Worm (Caenorhabditis elegans): ENCODE data around the gene nlp-47.
"Not testable (repeated sequence)": the region's sequence is repeated elsewhere in the genome, so short reads cannot be mapped to it uniquely, and the experiment has no call there.

Gene nlp-47

DNA sequence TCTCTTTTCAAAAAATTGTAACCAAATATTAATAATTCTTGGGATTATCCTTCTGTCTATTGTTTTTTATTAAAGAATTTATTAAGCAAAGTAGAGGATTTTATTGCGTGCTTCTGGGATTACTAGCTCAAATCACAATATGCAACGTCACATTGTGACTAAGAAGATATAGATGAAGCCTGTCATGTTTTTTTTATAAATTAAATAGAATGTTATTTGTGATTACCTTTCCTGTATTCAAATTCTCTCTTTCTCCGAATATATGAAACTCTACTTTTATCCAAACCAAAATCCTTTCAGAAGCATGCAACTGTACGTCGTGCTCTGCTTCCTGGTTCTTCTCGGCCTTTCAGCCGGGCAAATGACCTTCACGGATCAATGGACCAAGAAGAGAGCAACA, at the start of gene nlp-47:
TSS of gene nlp-47 (plus strand) at position 301 of the 400 bp plus-strand sequence.
- TF ChIP-seq unc-62 (GFP tag; optimal IDR thresholded peaks at IDR 0.05) = no peak

DNA sequence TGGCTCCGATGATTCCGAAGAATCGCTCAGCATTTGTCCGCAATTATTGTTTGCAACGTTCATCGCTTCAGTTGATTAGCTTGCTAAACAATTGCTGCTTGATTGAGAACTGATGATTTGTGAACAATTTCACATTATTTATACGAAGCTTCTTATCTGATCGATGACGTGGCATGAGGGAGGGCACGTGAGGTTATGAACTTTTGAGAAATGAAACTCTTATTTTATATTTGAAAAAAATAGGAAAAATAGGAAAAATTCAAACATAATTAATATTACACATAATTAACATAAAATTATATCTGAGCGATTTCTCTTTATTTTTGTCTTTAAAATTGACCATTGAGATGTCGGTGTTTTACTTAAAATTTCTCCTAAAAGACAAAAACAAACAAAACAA, 36.0 kb upstream of the nlp-47 start, which contains the start of gene F36H12.10:
TSS of gene F36H12.10 (minus strand) at position 101 of the 400 bp plus-strand sequence.
- TF ChIP-seq unc-62 (GFP tag; optimal IDR thresholded peaks at IDR 0.05) = not testable (repeated sequence)

DNA sequence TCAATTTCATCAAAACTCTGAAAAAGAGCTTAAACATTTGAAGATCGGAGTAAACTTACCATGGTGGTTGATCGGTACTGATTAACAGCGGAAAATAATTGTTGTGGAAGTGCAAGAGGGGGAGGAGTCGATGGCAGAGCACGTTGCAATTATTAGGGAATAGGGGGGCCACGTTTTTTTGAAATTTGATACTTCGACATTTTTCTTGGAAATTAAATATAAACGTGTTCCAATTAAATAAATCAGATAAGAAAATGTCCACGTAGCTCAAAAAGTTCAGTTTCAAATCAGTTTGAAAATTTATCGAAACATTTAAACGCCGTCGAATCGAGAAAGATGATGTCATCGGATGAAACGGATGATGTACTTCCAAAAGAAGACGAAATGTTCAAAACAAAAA, 33.9 kb upstream of the nlp-47 start, which contains the start of gene F36H12.9:
TSS of gene F36H12.9 (plus strand) at position 301 of the 400 bp plus-strand sequence.
- not testable (repeated sequence) for TF ChIP-seq unc-62 (GFP tag; optimal IDR thresholded peaks at IDR 0.05)

DNA sequence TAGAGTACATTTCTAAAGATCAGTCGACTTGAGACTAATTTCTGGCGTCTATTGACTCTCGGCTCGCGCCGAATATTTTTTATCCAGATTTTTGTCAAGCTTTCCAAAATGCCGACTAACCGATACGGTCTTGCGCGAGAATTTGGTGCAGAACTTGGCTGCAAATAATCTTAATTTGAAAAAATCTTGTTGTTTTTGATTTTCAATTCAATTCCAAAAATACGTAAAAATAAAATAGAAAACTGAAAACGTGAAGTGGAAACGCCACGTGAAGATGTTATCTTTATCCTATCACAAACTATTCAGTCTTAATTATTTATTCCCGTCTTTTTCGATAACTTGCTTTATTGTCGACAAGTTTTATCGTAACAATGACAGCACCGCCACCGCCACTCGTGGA, 32.3 kb upstream of the nlp-47 start, which contains the start of gene ttbk-2.1:
TSS of gene ttbk-2.1 (plus strand) at position 301 of the 400 bp plus-strand sequence.
- TF ChIP-seq unc-62 (GFP tag; optimal IDR thresholded peaks at IDR 0.05) = not testable (repeated sequence)

DNA sequence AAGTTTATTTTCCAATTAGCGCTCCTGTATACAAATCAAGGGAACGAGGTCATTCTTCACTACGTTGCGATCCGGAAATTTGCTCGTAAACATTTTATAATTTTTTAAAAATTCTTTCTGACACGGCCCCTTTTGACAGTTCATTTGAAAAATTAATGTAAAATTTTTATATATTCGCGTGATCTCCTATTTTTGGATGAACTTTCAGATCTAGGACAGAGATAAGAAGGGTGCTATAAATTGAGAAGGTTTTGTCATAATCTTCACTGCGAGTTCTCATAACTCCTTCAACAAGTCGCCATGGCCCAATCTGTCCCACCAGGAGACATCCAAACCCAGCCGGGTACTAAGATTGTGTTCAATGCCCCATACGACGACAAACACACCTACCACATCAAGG, 30.4 kb upstream of the nlp-47 start, which contains the start of gene msp-19:
TSS of gene msp-19 (plus strand) at position 301 of the 400 bp plus-strand sequence.
- TF ChIP-seq unc-62 (GFP tag; optimal IDR thresholded peaks at IDR 0.05) = not testable (repeated sequence)

DNA sequence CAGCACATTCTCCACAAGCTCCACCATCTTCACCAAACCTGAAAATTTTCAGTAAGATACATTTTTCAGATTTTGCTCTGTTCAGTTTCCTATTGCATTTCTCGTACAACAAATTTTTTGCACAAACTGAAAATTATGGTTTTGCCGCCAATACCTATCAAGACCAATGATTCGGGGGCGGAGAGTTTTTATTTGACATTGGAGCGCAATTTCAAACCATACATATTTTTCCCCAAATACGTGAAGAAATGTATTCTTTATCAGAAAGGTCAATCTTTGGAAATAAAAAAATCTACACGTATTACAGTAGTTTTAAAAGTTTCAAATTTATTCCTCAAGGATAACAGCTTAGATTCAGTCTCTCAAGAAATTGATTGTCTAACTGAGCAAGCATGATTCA, 24.2 kb upstream of the nlp-47 start, which contains the start of gene F36H12.5:
TSS of gene F36H12.5 (plus strand) at position 301 of the 400 bp plus-strand sequence.
- TF ChIP-seq unc-62 (GFP tag; optimal IDR thresholded peaks at IDR 0.05) = no peak

DNA sequence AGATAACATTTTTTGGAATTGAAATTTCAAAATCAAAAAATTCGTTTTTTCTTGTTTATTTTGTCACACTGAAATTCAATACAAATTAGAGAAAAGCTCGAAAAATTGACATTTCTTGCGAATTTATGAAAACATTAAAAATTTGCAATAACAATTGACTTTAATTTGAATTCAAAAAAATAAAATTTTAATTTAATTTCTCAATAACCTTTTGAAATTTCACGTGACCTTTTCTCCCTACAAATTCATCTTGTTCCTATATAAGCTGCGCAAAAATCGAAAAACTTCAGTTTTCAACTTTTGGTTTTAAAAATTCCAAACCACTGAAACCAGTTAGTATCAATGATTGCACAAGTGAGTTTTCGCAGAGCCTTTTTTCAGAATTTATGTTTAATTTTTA, 21.8 kb upstream of the nlp-47 start, which contains the start of gene F36H12.4:
TSS of gene F36H12.4 (plus strand) at position 301 of the 400 bp plus-strand sequence.
- TF ChIP-seq unc-62 (GFP tag; optimal IDR thresholded peaks at IDR 0.05) = no peak

DNA sequence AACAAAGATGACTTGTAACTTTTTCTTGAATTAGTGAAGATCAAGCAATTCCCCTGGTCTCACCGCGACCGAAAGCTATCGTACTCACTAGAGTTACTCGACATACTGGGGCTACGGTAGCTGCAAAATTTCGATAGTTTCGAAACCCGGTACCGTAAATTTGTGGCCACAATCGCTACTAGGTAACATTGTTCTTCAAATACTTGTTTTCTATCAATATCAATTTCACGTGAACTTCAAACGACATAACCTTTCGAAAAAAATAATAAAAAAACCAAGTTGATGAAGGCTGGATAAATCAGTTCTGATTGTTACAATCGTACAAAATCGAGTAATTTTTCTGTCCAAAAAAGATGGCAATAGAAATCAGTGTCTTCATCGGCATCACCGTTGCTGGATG, 18.1 kb upstream of the nlp-47 start, which contains the start of gene F36H12.3:
TSS of gene F36H12.3 (plus strand) at position 301 of the 400 bp plus-strand sequence.
- TF ChIP-seq unc-62 (GFP tag; optimal IDR thresholded peaks at IDR 0.05) = no peak

DNA sequence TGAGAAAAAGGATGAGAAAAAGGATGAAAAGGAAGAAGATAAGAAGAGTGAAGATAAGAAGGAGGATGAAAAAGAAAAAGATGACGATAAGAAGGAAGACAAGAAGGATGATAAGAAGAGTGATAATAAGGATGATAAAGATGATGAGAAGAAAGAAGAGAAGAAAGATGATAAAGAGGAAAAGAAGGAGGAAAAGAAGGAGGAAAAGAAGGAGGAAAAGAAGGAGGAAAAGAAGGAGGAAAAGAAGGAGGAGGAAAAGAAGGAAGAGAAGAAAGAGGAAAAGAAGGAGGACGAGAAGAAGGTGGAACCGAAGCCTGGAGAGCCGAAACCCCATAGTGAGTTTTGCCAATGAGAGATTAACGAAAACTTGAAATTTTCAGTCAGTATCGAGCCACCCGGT, 17.3 kb upstream of the nlp-47 start:
- no peak for TF ChIP-seq unc-62 (GFP tag; optimal IDR thresholded peaks at IDR 0.05)

DNA sequence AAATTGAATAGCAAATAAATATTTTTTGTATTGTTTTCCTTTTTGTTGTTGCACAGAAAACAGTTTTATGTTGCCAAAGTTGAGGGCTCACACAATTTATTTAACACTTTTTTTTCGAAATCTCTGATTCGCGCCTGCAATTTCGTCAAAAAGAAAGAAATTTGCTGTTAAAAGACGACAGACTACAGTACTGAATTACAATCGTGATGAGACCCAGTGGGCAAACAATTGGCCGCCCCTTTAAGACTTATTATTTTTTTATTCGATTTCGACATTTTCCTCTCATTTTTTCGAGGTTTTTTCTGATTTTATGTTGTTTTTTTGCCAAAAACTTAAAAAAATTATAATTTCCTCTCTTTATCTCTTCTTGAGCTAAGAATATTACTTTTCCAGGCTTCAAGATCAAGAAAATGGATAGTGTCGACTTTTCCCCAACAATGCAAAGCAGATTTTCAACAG, 16.5 kb upstream of the nlp-47 start, which contains the start of gene slfl-4:
TSS of gene slfl-4 (plus strand) at position 409 of the 459 bp plus-strand sequence.
- TF ChIP-seq unc-62 (GFP tag; optimal IDR thresholded peaks at IDR 0.05) = no peak

DNA sequence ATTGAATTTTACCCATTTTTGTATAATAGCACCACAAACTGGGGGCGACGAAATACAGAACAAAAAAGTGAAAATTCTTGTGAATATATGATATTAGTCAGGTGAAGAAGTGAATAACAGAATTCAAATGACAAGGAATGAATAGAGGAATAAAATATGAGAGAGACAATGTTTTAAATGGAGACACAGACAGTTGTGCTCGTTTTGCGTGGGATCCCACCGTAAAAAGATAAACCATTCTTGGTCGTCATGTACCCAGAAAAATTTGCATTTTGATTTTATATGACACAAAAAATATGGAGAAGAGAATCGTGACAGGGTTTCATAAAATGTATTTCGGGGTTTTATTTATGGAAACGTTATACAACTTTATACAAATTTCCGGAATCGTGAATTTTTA, 12.9 kb upstream of the nlp-47 start, which contains the start of gene F36H12.17:
TSS of gene F36H12.17 (minus strand) at position 101 of the 400 bp plus-strand sequence.
- TF ChIP-seq unc-62 (GFP tag; optimal IDR thresholded peaks at IDR 0.05) = no peak

DNA sequence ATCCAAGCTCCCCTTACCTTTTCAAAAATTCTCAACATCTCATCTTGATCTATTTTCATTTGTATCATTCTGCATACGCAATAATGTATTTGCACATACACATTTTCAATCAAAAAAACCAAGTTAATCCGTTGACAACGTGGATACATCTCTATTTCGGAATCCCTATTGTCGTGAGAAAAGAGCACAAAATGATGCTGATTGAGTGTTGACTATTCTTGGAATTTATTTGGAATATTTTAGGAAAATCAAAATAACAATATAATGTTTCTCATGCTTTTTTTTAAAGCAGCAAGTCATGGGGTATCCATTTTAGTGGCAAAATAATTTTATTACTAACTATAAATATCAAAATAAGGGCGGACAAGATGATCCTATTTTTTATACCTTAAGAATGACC, 9.2 kb upstream of the nlp-47 start:
- TF ChIP-seq unc-62 (GFP tag; optimal IDR thresholded peaks at IDR 0.05) = no peak

DNA sequence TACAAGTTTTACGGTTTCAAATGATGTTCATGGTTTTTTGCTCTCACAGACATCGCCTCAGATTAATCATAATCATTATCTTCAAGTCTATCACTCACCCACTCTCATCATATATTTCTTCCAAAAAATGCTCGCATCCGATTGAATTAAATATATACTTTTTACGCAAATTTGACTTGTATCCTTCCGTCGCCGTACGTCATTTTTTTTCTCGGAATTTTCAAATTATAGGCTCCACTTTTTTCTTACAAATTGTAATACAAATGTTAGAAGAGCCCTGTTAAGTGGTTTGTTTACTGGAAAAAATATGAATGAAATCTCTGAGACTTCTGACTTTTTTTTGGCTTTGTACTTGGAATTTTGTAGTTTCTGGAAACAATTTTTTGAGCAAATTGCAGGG, 3.5 kb upstream of the nlp-47 start:
- no peak for TF ChIP-seq unc-62 (GFP tag; optimal IDR thresholded peaks at IDR 0.05)

DNA sequence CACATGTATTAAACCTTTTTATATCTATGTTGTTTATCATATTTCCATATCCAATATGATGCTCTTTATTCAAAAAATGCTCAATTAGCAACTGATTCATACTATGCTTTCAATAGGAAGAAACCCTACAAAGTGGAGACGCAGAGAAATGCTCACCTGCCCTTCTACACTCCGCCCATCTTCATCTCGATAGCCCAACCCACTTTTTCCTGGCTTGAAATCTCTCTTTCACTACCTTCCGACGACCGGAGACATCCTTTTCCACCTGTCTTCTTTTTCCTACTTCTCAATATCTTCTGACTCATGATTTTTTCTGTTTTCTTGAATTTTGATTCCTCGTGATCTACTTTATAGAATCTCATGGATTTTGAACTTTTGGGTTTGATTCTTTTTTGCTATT, 1.7 kb upstream of the nlp-47 start:
- no peak for TF ChIP-seq unc-62 (GFP tag; optimal IDR thresholded peaks at IDR 0.05)

DNA sequence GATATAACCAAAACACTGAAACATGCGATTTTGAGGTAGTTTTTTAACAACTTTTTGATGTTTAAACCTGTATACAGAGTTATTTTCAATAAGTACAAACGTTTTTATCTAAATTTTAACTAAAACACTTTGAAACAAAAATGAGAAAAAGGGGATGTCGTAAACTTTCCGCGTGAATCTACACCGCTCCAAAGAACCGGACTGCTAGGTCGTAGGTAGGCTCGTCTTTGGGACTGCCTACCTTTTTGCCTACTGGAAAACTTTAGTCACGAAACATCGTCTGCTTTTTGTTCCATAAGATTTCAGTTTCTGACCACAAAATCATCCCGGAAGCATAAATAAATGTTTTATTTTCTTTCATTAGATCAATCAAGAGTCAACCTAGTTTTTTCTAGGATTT, 560 bp downstream of the nlp-47 start:
- TF ChIP-seq unc-62 (GFP tag; optimal IDR thresholded peaks at IDR 0.05) = no peak

DNA sequence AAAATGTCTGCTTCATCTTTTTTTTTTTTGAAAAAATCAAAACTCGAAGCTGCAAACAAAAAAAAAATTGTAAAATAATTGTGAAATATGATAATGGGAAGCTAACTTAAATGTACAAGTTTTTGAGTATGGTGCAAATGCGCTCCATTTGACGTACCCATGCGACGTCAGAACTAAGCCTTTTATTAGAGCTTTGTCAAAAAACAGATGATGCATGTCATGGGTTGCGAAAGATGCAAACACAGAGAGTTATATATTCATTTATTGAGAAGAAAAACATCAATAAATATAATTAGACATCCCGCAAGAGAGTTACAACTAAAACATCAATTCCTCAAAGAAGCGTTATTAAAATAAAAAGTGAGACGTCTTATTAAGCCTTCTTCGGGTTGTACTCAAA, 3.8 kb downstream of the nlp-47 start:
- no peak for TF ChIP-seq unc-62 (GFP tag; optimal IDR thresholded peaks at IDR 0.05)

DNA sequence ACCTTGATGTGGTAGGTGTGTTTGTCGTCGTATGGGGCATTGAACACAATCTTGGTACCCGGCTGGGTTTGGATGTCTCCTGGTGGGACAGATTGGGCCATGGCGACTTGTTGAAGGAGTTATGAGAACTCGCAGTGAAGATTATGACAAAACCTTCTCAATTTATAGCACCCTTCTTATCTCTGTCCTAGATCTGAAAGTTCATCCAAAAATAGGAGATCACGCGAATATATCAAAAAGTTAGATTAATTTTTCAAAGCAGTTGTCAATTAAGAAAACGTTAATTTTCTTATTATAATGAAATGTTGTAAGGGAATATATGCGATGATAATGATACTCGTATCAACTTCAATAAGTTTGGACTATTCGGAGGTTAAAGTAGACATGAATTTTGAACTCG, 4.6 kb downstream of the nlp-47 start, which contains the start of gene msp-51:
TSS of gene msp-51 (minus strand) at position 101 of the 400 bp plus-strand sequence.
- TF ChIP-seq unc-62 (GFP tag; optimal IDR thresholded peaks at IDR 0.05) = not testable (repeated sequence)
